Fruit fly (Drosophila melanogaster) whole organism, embryonic: ENCODE results near the gene Rnb.

ENCODE experiments used
- Adf1 ChIP-seq: fragments of 200-800 bp; sonication (Bioruptor generic); IDR thresholded peaks from 2 replicates; pipeline ENCODE4 v1.3.6; 2022; ENCODE audit warnings: missing biosample characterization, missing genetic modification characterization
- Asciz ChIP-seq: fragments of 200-800 bp; sonication (Bioruptor generic); optimal IDR thresholded peaks from 2 replicates; lab custom pipeline; 2017; ENCODE audit warnings: missing biosample characterization, mild to moderate bottlenecking, missing genetic modification characterization, missing genetic modification reagents
- Atf6 ChIP-seq: fragments of 200-800 bp; sonication (Bioruptor generic); IDR thresholded peaks from 2 replicates; pipeline ENCODE4 v1.3.6; 2022; ENCODE audit warnings: missing biosample characterization, missing genetic modification characterization
- CG11398 ChIP-seq: fragments of 200-800 bp; sonication (Bioruptor generic); optimal IDR thresholded peaks from 2 replicates; lab custom pipeline; 2016; ENCODE audit warnings: missing biosample characterization, missing genetic modification characterization
- CG11723 ChIP-seq: fragments of 200-800 bp; sonication (Bioruptor generic); optimal IDR thresholded peaks from 2 replicates; lab custom pipeline; 2017; ENCODE audit warnings: missing biosample characterization, mild to moderate bottlenecking, missing genetic modification characterization
- CG12769 ChIP-seq: fragments of 200-800 bp; sonication (Bioruptor generic); optimal IDR thresholded peaks from 2 replicates; lab custom pipeline; 2019; ENCODE audit warnings: missing biosample characterization, mild to moderate bottlenecking, missing genetic modification characterization, moderate library complexity
- CG15269 ChIP-seq: fragments of 200-800 bp; sonication (Bioruptor generic); optimal IDR thresholded peaks from 2 replicates; lab custom pipeline; 2018; ENCODE audit warnings: missing biosample characterization, mild to moderate bottlenecking, missing genetic modification characterization, moderate library complexity
- CG15479 ChIP-seq: fragments of 200-800 bp; sonication (Bioruptor generic); optimal IDR thresholded peaks from 3 replicates; lab custom pipeline; 2019; ENCODE audit warnings: missing biosample characterization, mild to moderate bottlenecking, missing genetic modification characterization, moderate library complexity
- CG1647 ChIP-seq: fragments of 200-800 bp; sonication (Bioruptor generic); optimal IDR thresholded peaks from 3 replicates; lab custom pipeline; 2016; ENCODE audit warnings: missing biosample characterization, missing genetic modification characterization
- CG16813 ChIP-seq: fragments of 200-800 bp; sonication (Bioruptor generic); IDR thresholded peaks from 3 replicates; pipeline ENCODE4 v1.3.6; 2022; ENCODE audit warnings: missing biosample characterization, missing genetic modification characterization; ENCODE audit not compliant: partially characterized antibody
- CG17568 ChIP-seq: fragments of 200-800 bp; sonication (Bioruptor generic); optimal IDR thresholded peaks from 2 replicates; lab custom pipeline; 2018; ENCODE audit warnings: missing biosample characterization, mild to moderate bottlenecking, missing genetic modification characterization, moderate library complexity
- CG18011 ChIP-seq: fragments of 200-800 bp; sonication (Bioruptor generic); optimal IDR thresholded peaks from 2 replicates; lab custom pipeline; 2017; ENCODE audit warnings: missing biosample characterization, missing genetic modification characterization, mild to moderate bottlenecking, moderate library complexity, missing genotype
- CG18764 ChIP-seq: fragments of 200-800 bp; sonication (Bioruptor generic); optimal IDR thresholded peaks from 3 replicates; lab custom pipeline; 2016; ENCODE audit warnings: missing biosample characterization, missing genetic modification characterization
- CG32767 ChIP-seq: fragments of 200-800 bp; sonication (Bioruptor generic); IDR thresholded peaks from 2 replicates; pipeline ENCODE4 v1.3.6; 2022; ENCODE audit warnings: missing biosample characterization, missing genetic modification characterization
- CG42726 ChIP-seq: fragments of 200-800 bp; sonication (Bioruptor generic); IDR thresholded peaks from 2 replicates; pipeline ENCODE4 v1.3.6; 2022; ENCODE audit warnings: missing biosample characterization, missing genetic modification characterization; ENCODE audit not compliant: partially characterized antibody
- CG4328 ChIP-seq: fragments of 200-800 bp; sonication (Bioruptor generic); optimal IDR thresholded peaks from 3 replicates; lab custom pipeline; 2017; ENCODE audit warnings: missing biosample characterization, missing genetic modification reagents, missing genetic modification characterization
- CG4730 ChIP-seq: fragments of 200-800 bp; sonication (Bioruptor generic); IDR thresholded peaks from 2 replicates; pipeline ENCODE4 v1.3.6; 2022; ENCODE audit warnings: missing biosample characterization, missing genetic modification characterization
- CG4854 ChIP-seq: fragments of 200-800 bp; sonication (Bioruptor generic); optimal IDR thresholded peaks from 2 replicates; lab custom pipeline; 2016; ENCODE audit warnings: missing biosample characterization, missing genetic modification characterization, inconsistent platforms
- CG5180 ChIP-seq: fragments of 200-800 bp; sonication (Bioruptor generic); optimal IDR thresholded peaks from 3 replicates; lab custom pipeline; 2017; ENCODE audit warnings: missing biosample characterization, missing genetic modification characterization, mild to moderate bottlenecking, moderate library complexity, missing genetic modification reagents
- CG7786 ChIP-seq: fragments of 200-800 bp; sonication (Bioruptor generic); optimal IDR thresholded peaks from 2 replicates; lab custom pipeline; 2016; ENCODE audit warnings: missing biosample characterization, missing genetic modification characterization
- CG8388 ChIP-seq: fragments of 200-800 bp; sonication (Bioruptor generic); optimal IDR thresholded peaks from 2 replicates; lab custom pipeline; 2019; ENCODE audit warnings: missing biosample characterization, mild to moderate bottlenecking, missing genetic modification characterization, moderate library complexity
- D19B ChIP-seq: fragments of 200-800 bp; sonication (Bioruptor generic); optimal IDR thresholded peaks from 2 replicates; lab custom pipeline; 2017; ENCODE audit warnings: missing biosample characterization, mild to moderate bottlenecking, missing genetic modification characterization
- Dp ChIP-seq: fragments of 200-800 bp; sonication (Bioruptor generic); optimal IDR thresholded peaks from 2 replicates; lab custom pipeline; 2018; ENCODE audit warnings: missing biosample characterization, mild to moderate bottlenecking, missing genetic modification characterization, moderate library complexity
- E2f1 ChIP-seq: fragments of 200-800 bp; sonication (Bioruptor generic); IDR thresholded peaks from 2 replicates; pipeline ENCODE4 v1.3.6; 2022; ENCODE audit warnings: missing biosample characterization, missing genetic modification characterization
- E2f2 ChIP-seq: fragments of 200-800 bp; sonication (Bioruptor generic); IDR thresholded peaks from 2 replicates; pipeline ENCODE4 v1.3.6; 2022; ENCODE audit warnings: missing biosample characterization, missing genetic modification characterization
- GATAe ChIP-seq: fragments of 200-800 bp; sonication (Bioruptor generic); conservative IDR thresholded peaks from 2 replicates; pipeline ENCODE4 v1.3.6; 2022; ENCODE audit warnings: missing biosample characterization, missing genetic modification characterization
- HHEX ChIP-seq: fragments of 200-800 bp; sonication (Bioruptor generic); optimal IDR thresholded peaks from 3 replicates; lab custom pipeline; 2017; ENCODE audit warnings: missing biosample characterization, mild to moderate bottlenecking, missing genetic modification characterization, missing genetic modification reagents
- HLHmδ ChIP-seq: fragments of 200-800 bp; sonication (Bioruptor generic); optimal IDR thresholded peaks from 2 replicates; lab custom pipeline; 2018; ENCODE audit warnings: missing biosample characterization, mild to moderate bottlenecking, missing genetic modification characterization, moderate library complexity
- HmgZ ChIP-seq: fragments of 200-800 bp; sonication (Bioruptor generic); optimal IDR thresholded peaks from 2 replicates; lab custom pipeline; 2018; ENCODE audit warnings: missing biosample characterization, mild to moderate bottlenecking, missing genetic modification characterization
- MBD-R2 ChIP-seq: fragments of 200-800 bp; sonication (Bioruptor generic); IDR thresholded peaks from 2 replicates; pipeline ENCODE4 v1.3.6; 2022; ENCODE audit warnings: missing biosample characterization, missing genetic modification characterization
- Six4 ChIP-seq: fragments of 200-800 bp; sonication (Bioruptor generic); optimal IDR thresholded peaks from 2 replicates; lab custom pipeline; 2016; ENCODE audit warnings: missing biosample characterization, missing genetic modification characterization
- Sox102F ChIP-seq: fragments of 200-800 bp; sonication (Bioruptor generic); optimal IDR thresholded peaks from 2 replicates; lab custom pipeline; 2018; ENCODE audit warnings: missing biosample characterization, mild to moderate bottlenecking, missing genetic modification characterization, moderate library complexity
- Vsx1 ChIP-seq: fragments of 200-800 bp; sonication (Bioruptor generic); optimal IDR thresholded peaks from 2 replicates; lab custom pipeline; 2017; ENCODE audit warnings: missing biosample characterization, mild to moderate bottlenecking, missing genetic modification characterization, missing genetic modification reagents
- ab ChIP-seq: fragments of 200-800 bp; sonication (Bioruptor generic); optimal IDR thresholded peaks from 2 replicates; lab custom pipeline; 2016; ENCODE audit warnings: missing biosample characterization, missing genetic modification characterization
- ash1 ChIP-seq: fragments of 200-800 bp; sonication (Bioruptor generic); optimal IDR thresholded peaks from 2 replicates; lab custom pipeline; 2018; ENCODE audit warnings: missing biosample characterization, mild to moderate bottlenecking, missing genetic modification characterization
- bigmax ChIP-seq: fragments of 200-800 bp; sonication (Bioruptor generic); optimal IDR thresholded peaks from 2 replicates; lab custom pipeline; 2018; ENCODE audit warnings: missing biosample characterization, mild to moderate bottlenecking, missing genetic modification characterization
- bowl ChIP-seq: fragments of 200-800 bp; sonication (Bioruptor generic); IDR thresholded peaks from 2 replicates; pipeline ENCODE4 v1.3.6; 2022; ENCODE audit warnings: missing biosample characterization, missing genetic modification characterization
- cato ChIP-seq: fragments of 200-800 bp; sonication (Bioruptor generic); optimal IDR thresholded peaks from 2 replicates; lab custom pipeline; 2016; ENCODE audit warnings: missing biosample characterization, missing genetic modification characterization, borderline replicate concordance
- ewg ChIP-seq: fragments of 200-800 bp; sonication (Bioruptor generic); optimal IDR thresholded peaks from 3 replicates; lab custom pipeline; 2017; ENCODE audit warnings: mild to moderate bottlenecking, missing biosample characterization, missing genetic modification reagents, missing genetic modification characterization
- gsb-n ChIP-seq: fragments of 200-800 bp; sonication (Bioruptor generic); optimal IDR thresholded peaks from 3 replicates; lab custom pipeline; 2018; ENCODE audit warnings: missing biosample characterization, mild to moderate bottlenecking, missing genetic modification characterization
- hkb ChIP-seq, 2 experiments: fragments of 200-800 bp in 1 of 2; fragments of >200 bp in 1 of 2; sonication (Bioruptor generic) in 1 of 2; IDR thresholded peaks in 1 of 2; optimal IDR thresholded peaks in 1 of 2; 2 replicates each; pipeline versions ENCODE4 v1.3.6 to Lab custom; 2017 to 2022; ENCODE audit warnings: missing biosample characterization in 1 of 2, missing genetic modification characterization in 1 of 2
- oc ChIP-seq: fragments of 200-800 bp; sonication (Bioruptor generic); optimal IDR thresholded peaks from 2 replicates; lab custom pipeline; 2018; ENCODE audit warnings: missing biosample characterization, mild to moderate bottlenecking, missing genetic modification characterization, moderate library complexity
- psq ChIP-seq: fragments of 200-800 bp; sonication (Bioruptor generic); optimal IDR thresholded peaks from 2 replicates; lab custom pipeline; 2017; ENCODE audit warnings: missing biosample characterization, missing genetic modification characterization
- salm ChIP-seq: fragments of 200-800 bp; sonication (Bioruptor generic); optimal IDR thresholded peaks from 2 replicates; lab custom pipeline; 2018; ENCODE audit warnings: missing biosample characterization, mild to moderate bottlenecking, missing genetic modification characterization
- sd ChIP-seq: fragments of 200-800 bp; sonication (Bioruptor generic); optimal IDR thresholded peaks from 3 replicates; lab custom pipeline; 2018; ENCODE audit warnings: missing biosample characterization, mild to moderate bottlenecking, missing genetic modification characterization, moderate library complexity
- sima ChIP-seq: fragments of 200-800 bp; sonication (Bioruptor generic); optimal IDR thresholded peaks from 2 replicates; lab custom pipeline; 2016; ENCODE audit warnings: missing biosample characterization, missing genetic modification characterization
- tap ChIP-seq: fragments of 200-800 bp; optimal IDR thresholded peaks from 3 replicates; lab custom pipeline; 2019; ENCODE audit warnings: missing biosample characterization, mild to moderate bottlenecking, missing genetic modification characterization, moderate library complexity
- vnd ChIP-seq: fragments of 200-800 bp; sonication (Bioruptor generic); IDR thresholded peaks from 3 replicates; pipeline ENCODE4 v1.3.6; 2022; ENCODE audit warnings: missing biosample characterization, missing genetic modification characterization; ENCODE audit not compliant: partially characterized antibody

The Rnb gene

dm6 chr3R:29798966-29799680 lies at the start of gene Rnb, which contains the start of gene Drice (continued):
- TF ChIP-seq GATAe (GFP tag; lab: Robert Waterston, UW): no peak
- no peak for TF ChIP-seq CG18011 (GFP tag; lab: Kevin White, UChicago)
- no peak for TF ChIP-seq HmgZ (tag; lab: Kevin White, UChicago)
- no peak for TF ChIP-seq Adf1 (GFP tag; lab: Robert Waterston, UW)
- peak; percentile 52 for TF ChIP-seq CG4328
- peak; percentile 52 for TF ChIP-seq Dp (GFP tag; lab: Kevin White, UChicago)
- no peak for TF ChIP-seq sd (tag; lab: Kevin White, UChicago)
- TF ChIP-seq CG15479 (GFP tag; lab: Kevin White, UChicago): no peak
- TF ChIP-seq vnd: peak; percentile 63
- no peak for TF ChIP-seq CG5180
- TF ChIP-seq CG16813 (GFP tag; lab: Robert Waterston, UW): peak; percentile 71
- TF ChIP-seq sima (GFP tag; lab: Kevin White, UChicago): no peak
- no peak for TF ChIP-seq gsb-n (tag; lab: Kevin White, UChicago)
- no peak for TF ChIP-seq Six4 (GFP tag; lab: Kevin White, UChicago)
- no peak for TF ChIP-seq CG8388
- no peak for TF ChIP-seq ab
- TF ChIP-seq HHEX: peak; percentile 50
- TF ChIP-seq MBD-R2 (GFP tag; lab: Robert Waterston, UW): peak; percentile 54
- no peak for TF ChIP-seq ewg (GFP tag; lab: Kevin White, UChicago)
- TF ChIP-seq tap (tag; lab: Kevin White, UChicago): no peak
- TF ChIP-seq salm (tag; lab: Kevin White, UChicago): no peak
- TF ChIP-seq hkb (optimal IDR thresholded peaks at IDR 0.05; lab: Kevin White, UChicago): peak; percentile 62
- peak; percentile 61 for TF ChIP-seq hkb (GFP tag; IDR thresholded peaks at IDR 0.05; lab: Robert Waterston, UW)
- TF ChIP-seq Sox102F (GFP tag; lab: Kevin White, UChicago): no peak
- no peak for TF ChIP-seq CG1647 (GFP tag; lab: Kevin White, UChicago)
- 0 out of 2 replicates have a peak, but pooled peaks have one; percentile 12 for TF ChIP-seq Atf6 (GFP tag; lab: Robert Waterston, UW)
- peak; percentile 53 for TF ChIP-seq E2f1
- no peak for TF ChIP-seq psq (GFP tag; lab: Kevin White, UChicago)
- TF ChIP-seq CG7786: no peak
- TF ChIP-seq CG4730 (GFP tag; lab: Robert Waterston, UW): no peak
- no peak for TF ChIP-seq cato (GFP tag; lab: Kevin White, UChicago)
- no peak for TF ChIP-seq CG12769
- TF ChIP-seq Vsx1 (GFP tag; lab: Kevin White, UChicago): no peak
- no peak for TF ChIP-seq CG11398 (GFP tag; lab: Kevin White, UChicago)
- TF ChIP-seq HLHmδ: no peak
- no peak for TF ChIP-seq CG17568 (GFP tag; lab: Kevin White, UChicago)
- TF ChIP-seq CG4854 (GFP tag; lab: Kevin White, UChicago): no peak
- no peak for TF ChIP-seq ash1 (GFP tag; lab: Kevin White, UChicago)
- no peak for TF ChIP-seq oc (tag; lab: Kevin White, UChicago)
- no peak for TF ChIP-seq CG42726 (GFP tag; lab: Robert Waterston, UW)
- no peak for TF ChIP-seq CG15269 (tag; lab: Kevin White, UChicago)
- peak; percentile 7 for TF ChIP-seq CG18764 (GFP tag; lab: Kevin White, UChicago)
- TF ChIP-seq CG11723 (GFP tag; lab: Kevin White, UChicago): no peak
- no peak for TF ChIP-seq bowl (GFP tag; lab: Robert Waterston, UW)
- TF ChIP-seq E2f2 (GFP tag; lab: Robert Waterston, UW): peak; percentile 63
- TF ChIP-seq D19B (GFP tag; lab: Kevin White, UChicago): no peak
- 0 out of 2 replicates have a peak, but pooled peaks have one; percentile 30 for TF ChIP-seq CG32767 (GFP tag; lab: Robert Waterston, UW)
- no peak for TF ChIP-seq bigmax (GFP tag; lab: Kevin White, UChicago)
- TF ChIP-seq Asciz: no peak
